Fruit fly (Drosophila melanogaster): ENCODE data around the gene CG17734.
A peak's percentile ranks its signal among the peaks of the same experiment; 100 is the strongest.

The CG17734 gene

dm6 chr3R:11196648-11197388 is 47.0 kb downstream of the CG17734 start (continued):
- TF ChIP-seq CG17328 (GFP tag; IDR thresholded peaks at IDR 0.05) (peak; percentile 95), CG17359 (tag; optimal IDR thresholded peaks at IDR 0.05) (peak; percentile 99), NfI (GFP tag; optimal IDR thresholded peaks at IDR 0.05) (peak; percentile 98), otp (GFP tag; IDR thresholded peaks at IDR 0.05) (peak; percentile 90), Fer2 (tag; optimal IDR thresholded peaks at IDR 0.05) (peak; percentile 97), CG17385 (GFP tag; optimal IDR thresholded peaks at IDR 0.05) (peak; percentile 96), Trl (optimal IDR thresholded peaks at IDR 0.05) (peak; percentile 71 to 81), Trl (GFP tag; optimal IDR thresholded peaks at IDR 0.05) (peak; percentile 81), kah (GFP tag; optimal IDR thresholded peaks at IDR 0.05) (peak; percentile 97), Ptx1 (GFP tag; IDR thresholded peaks at IDR 0.05) (peak; percentile 99), Atf-2 (GFP tag; optimal IDR thresholded peaks at IDR 0.05) (peak; percentile 74), Taf1 (GFP tag; IDR thresholded peaks at IDR 0.05) (peak; percentile 94), BtbVII (GFP tag; optimal IDR thresholded peaks at IDR 0.05) (peak; percentile 98), Oli (tag; optimal IDR thresholded peaks at IDR 0.05) (peak; percentile 99), ro (GFP tag; IDR thresholded peaks at IDR 0.05) (peak; percentile 97), bigmax (GFP tag; optimal IDR thresholded peaks at IDR 0.05) (peak; percentile 49), bsh (GFP tag; optimal IDR thresholded peaks at IDR 0.05) (peak in 1 of 2 experiments; percentile 98), cg (GFP tag; optimal IDR thresholded peaks at IDR 0.05) (peak; percentile 68), CG6765 (GFP tag; optimal IDR thresholded peaks at IDR 0.05) (peak; percentile 98), CG3995 (GFP tag; optimal IDR thresholded peaks at IDR 0.05) (peak; percentile 81), CG32772 (GFP tag; IDR thresholded peaks at IDR 0.05) (peak; percentile 98), unc-4 (GFP tag; IDR thresholded peaks at IDR 0.05; ENCODE audit: partially characterized antibody) (no peak), pho (GFP tag; optimal IDR thresholded peaks at IDR 0.05) (peak; percentile 96), CG17361 (GFP tag; IDR thresholded peaks at IDR 0.05) (peak; percentile 100), CG11247 (GFP tag; IDR thresholded peaks at IDR 0.05) (peak; percentile 97), Dip3 (GFP tag; optimal IDR thresholded peaks at IDR 0.05) (peak; percentile 88), CG4328 (GFP tag; optimal IDR thresholded peaks at IDR 0.05) (peak; percentile 99), CG3407 (GFP tag; optimal IDR thresholded peaks at IDR 0.05) (peak; percentile 96), zfh2 (GFP tag; optimal IDR thresholded peaks at IDR 0.05) (peak; percentile 94), CG6813 (GFP tag; optimal IDR thresholded peaks at IDR 0.05) (peak; percentile 97), CG32767 (GFP tag; IDR thresholded peaks at IDR 0.05) (peak; percentile 99), CG13894 (tag; optimal IDR thresholded peaks at IDR 0.05) (peak; percentile 98), C15 (GFP tag; IDR thresholded peaks at IDR 0.05) (peak; percentile 96), tna (GFP tag; IDR thresholded peaks at IDR 0.05; ENCODE audit: partially characterized antibody) (no peak), CG9609 (GFP tag; optimal IDR thresholded peaks at IDR 0.05) (peak; percentile 88), CG11560 (tag; IDR thresholded peaks at IDR 0.05) (peak; percentile 93), croc (GFP tag; conservative IDR thresholded peaks at IDR 0.05) (peak; percentile 99), Xrp1 (GFP tag; IDR thresholded peaks at IDR 0.05) (peak; percentile 98), CG14050 (GFP tag; IDR thresholded peaks at IDR 0.05) (peak; percentile 97), Eip74EF (GFP tag; optimal IDR thresholded peaks at IDR 0.05) (peak in 1 of 2 experiments; percentile 100), CG13296 (GFP tag; optimal IDR thresholded peaks at IDR 0.05) (peak; percentile 99), chm (GFP tag; IDR thresholded peaks at IDR 0.05) (peak; percentile 86), gce (GFP tag; IDR thresholded peaks at IDR 0.05) (peak; percentile 96), fru (optimal IDR thresholded peaks at IDR 0.05) (no peak), salm (tag; optimal IDR thresholded peaks at IDR 0.05) (peak; percentile 97), CG12299 (tag; optimal IDR thresholded peaks at IDR 0.05) (peak; percentile 97), CG11696 (GFP tag; IDR thresholded peaks at IDR 0.05) (peak; percentile 86), CG6272 (GFP tag; IDR thresholded peaks at IDR 0.05) (peak; percentile 96), CG8765 (GFP tag; IDR thresholded peaks at IDR 0.05) (peak; percentile 87), rib (GFP tag; IDR thresholded peaks at IDR 0.05) (peak; percentile 98)
